Fruit fly (Drosophila melanogaster): ENCODE data around the gene CG43844.

DNA sequence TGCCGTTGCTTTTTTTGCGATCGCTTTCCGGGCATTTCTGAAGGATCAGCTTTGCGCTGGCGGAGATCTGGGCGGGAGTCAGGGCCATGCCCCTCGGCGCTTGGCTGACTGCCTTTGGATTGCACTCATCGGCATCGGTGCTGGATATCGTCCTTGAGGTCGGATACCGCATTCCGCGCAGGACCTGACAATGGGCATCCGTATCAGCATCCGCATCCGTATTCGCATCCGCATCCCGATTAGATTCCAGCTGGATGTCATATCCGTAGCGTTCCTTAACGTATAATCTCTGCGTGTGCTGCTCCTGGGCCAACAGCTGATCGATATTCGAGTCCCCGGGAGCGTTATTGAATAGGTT is 33.9 kb upstream of the CG43844 start:
- no peak for TF ChIP-seq fd59A (GFP tag; optimal IDR thresholded peaks at IDR 0.05)
- TF ChIP-seq eg (GFP tag; IDR thresholded peaks at IDR 0.05), result no peak

Measured in whole organism, prepupa.